Fruit fly (Drosophila melanogaster) whole organism, embryonic: ENCODE results near the gene Pat1.

ENCODE experiments used
- Bteb2 ChIP-seq: fragments of 200-800 bp; sonication (Bioruptor generic); optimal IDR thresholded peaks from 2 replicates; lab custom pipeline; 2016; ENCODE audit warnings: missing biosample characterization, missing genetic modification characterization
- CG1024 ChIP-seq: fragments of 200-800 bp; sonication (Bioruptor generic); IDR thresholded peaks from 2 replicates; pipeline ENCODE4 v1.3.6; 2022; ENCODE audit warnings: missing biosample characterization, missing genetic modification characterization
- CG10267 ChIP-seq: fragments of 200-800 bp; sonication (Bioruptor generic); optimal IDR thresholded peaks from 2 replicates; lab custom pipeline; 2018; ENCODE audit warnings: missing biosample characterization, mild to moderate bottlenecking, missing genetic modification characterization, moderate library complexity
- CG10959 ChIP-seq: fragments of 200-800 bp; sonication (Bioruptor generic); IDR thresholded peaks from 2 replicates; pipeline ENCODE4 v1.3.6; 2022; ENCODE audit warnings: missing biosample characterization, missing genetic modification characterization
- CG11560 ChIP-seq: fragments of 200-800 bp; sonication (Bioruptor generic); IDR thresholded peaks from 3 replicates; pipeline ENCODE4 v1.3.6; 2022; ENCODE audit warnings: missing biosample characterization, missing genetic modification characterization
- CG14710 ChIP-seq: fragments of 200-800 bp; sonication (Bioruptor generic); optimal IDR thresholded peaks from 3 replicates; lab custom pipeline; 2019; ENCODE audit warnings: missing biosample characterization, mild to moderate bottlenecking, missing genetic modification characterization, moderate library complexity
- CG1647 ChIP-seq: fragments of 200-800 bp; sonication (Bioruptor generic); optimal IDR thresholded peaks from 3 replicates; lab custom pipeline; 2016; ENCODE audit warnings: missing biosample characterization, missing genetic modification characterization
- CG16863 ChIP-seq: fragments of 200-800 bp; sonication (Bioruptor generic); optimal IDR thresholded peaks from 3 replicates; lab custom pipeline; 2016; ENCODE audit warnings: missing biosample characterization, missing genetic modification characterization
- CG17568 ChIP-seq: fragments of 200-800 bp; sonication (Bioruptor generic); optimal IDR thresholded peaks from 2 replicates; lab custom pipeline; 2018; ENCODE audit warnings: missing biosample characterization, mild to moderate bottlenecking, missing genetic modification characterization, moderate library complexity
- CG2129 ChIP-seq: fragments of 200-800 bp; sonication (Bioruptor generic); IDR thresholded peaks from 2 replicates; pipeline ENCODE4 v1.3.6; 2022; ENCODE audit warnings: missing biosample characterization, missing genetic modification characterization; ENCODE audit not compliant: partially characterized antibody
- CG2678 ChIP-seq: fragments of 200-800 bp; sonication (Bioruptor generic); optimal IDR thresholded peaks from 3 replicates; lab custom pipeline; 2019; ENCODE audit warnings: missing biosample characterization, mild to moderate bottlenecking, missing genetic modification characterization, moderate library complexity
- CG2889 ChIP-seq: fragments of 200-800 bp; sonication (Bioruptor generic); IDR thresholded peaks from 3 replicates; pipeline ENCODE4 v1.3.6; 2022; ENCODE audit warnings: missing biosample characterization, missing genetic modification characterization
- CG31365 ChIP-seq: fragments of 200-800 bp; sonication (Bioruptor generic); optimal IDR thresholded peaks from 2 replicates; lab custom pipeline; 2018; ENCODE audit warnings: missing biosample characterization, mild to moderate bottlenecking, missing genetic modification characterization
- CG31388 ChIP-seq: fragments of 200-800 bp; sonication (Bioruptor generic); optimal IDR thresholded peaks from 2 replicates; lab custom pipeline; 2016; ENCODE audit warnings: missing biosample characterization, missing genetic modification characterization
- CG34224 ChIP-seq: fragments of 200-800 bp; sonication (Bioruptor generic); IDR thresholded peaks from 3 replicates; pipeline ENCODE4 v1.3.6; 2022; ENCODE audit warnings: missing biosample characterization, missing genetic modification characterization; ENCODE audit not compliant: partially characterized antibody
- CG6765 ChIP-seq: fragments of 200-800 bp; sonication (Bioruptor generic); optimal IDR thresholded peaks from 3 replicates; lab custom pipeline; 2017; ENCODE audit warnings: missing biosample characterization, mild to moderate bottlenecking, missing genetic modification characterization
- CG7357 ChIP-seq: fragments of 200-800 bp; sonication (Bioruptor generic); IDR thresholded peaks from 3 replicates; pipeline ENCODE4 v1.3.6; 2022; ENCODE audit warnings: missing biosample characterization, missing genetic modification characterization
- CG9215 ChIP-seq: fragments of 200-800 bp; sonication (Bioruptor generic); IDR thresholded peaks from 2 replicates; pipeline ENCODE4 v1.3.6; 2022; ENCODE audit warnings: missing biosample characterization, missing genetic modification characterization
- CG9437 ChIP-seq: fragments of 200-800 bp; sonication (Bioruptor generic); optimal IDR thresholded peaks from 2 replicates; lab custom pipeline; 2018; ENCODE audit warnings: missing biosample characterization, mild to moderate bottlenecking, missing genetic modification characterization
- CG9609 ChIP-seq: fragments of 200-800 bp; sonication (Bioruptor generic); optimal IDR thresholded peaks from 3 replicates; lab custom pipeline; 2016; ENCODE audit warnings: missing biosample characterization, missing genetic modification characterization
- CTCF ChIP-seq: fragments of 200-800 bp; sonication (Bioruptor generic); optimal IDR thresholded peaks from 2 replicates; lab custom pipeline; 2017; ENCODE audit warnings: missing biosample characterization, mild to moderate bottlenecking, missing genetic modification characterization, moderate library complexity
- Camta ChIP-seq: fragments of 200-800 bp; sonication (Bioruptor generic); optimal IDR thresholded peaks from 2 replicates; lab custom pipeline; 2016; ENCODE audit warnings: missing biosample characterization, missing genetic modification characterization
- CoRest ChIP-seq: fragments of 200-800 bp; sonication (Bioruptor generic); optimal IDR thresholded peaks from 3 replicates; lab custom pipeline; 2018; ENCODE audit warnings: missing biosample characterization, mild to moderate bottlenecking, missing genetic modification characterization, moderate library complexity
- Dek ChIP-seq: fragments of 200-800 bp; sonication (Bioruptor generic); optimal IDR thresholded peaks from 3 replicates; lab custom pipeline; 2019; ENCODE audit warnings: missing biosample characterization, mild to moderate bottlenecking, missing genetic modification characterization, moderate library complexity
- Gsc ChIP-seq: fragments of 200-800 bp; sonication (Bioruptor generic); IDR thresholded peaks from 2 replicates; pipeline ENCODE4 v1.3.6; 2022; ENCODE audit warnings: missing biosample characterization, missing genetic modification characterization
- HLH3B ChIP-seq: fragments of 200-800 bp; sonication (Bioruptor generic); IDR thresholded peaks from 2 replicates; pipeline ENCODE4 v1.3.6; 2022; ENCODE audit warnings: missing biosample characterization, missing genetic modification characterization
- Hsf ChIP-seq: fragments of 200-800 bp; sonication (Bioruptor generic); optimal IDR thresholded peaks from 3 replicates; lab custom pipeline; 2016; ENCODE audit warnings: missing biosample characterization, missing genetic modification characterization
- Med ChIP-seq: fragments of 200-800 bp; sonication (Bioruptor generic); peaks from one replicate; lab custom pipeline; 2016; ENCODE audit warnings: missing biosample characterization, missing genetic modification characterization, mild to moderate bottlenecking, inconsistent platforms, moderate library complexity
- Opbp ChIP-seq: fragments of 200-800 bp; sonication (Bioruptor generic); IDR thresholded peaks from 3 replicates; pipeline ENCODE4 v1.3.6; 2022; ENCODE audit warnings: missing biosample characterization, missing genetic modification characterization; ENCODE audit not compliant: partially characterized antibody
- abd-A ChIP-seq: fragments of 200-800 bp; sonication (Bioruptor generic); optimal IDR thresholded peaks from 3 replicates; lab custom pipeline; 2019; ENCODE audit warnings: missing biosample characterization, mild to moderate bottlenecking, missing genetic modification characterization, moderate library complexity
- aop ChIP-seq: fragments of 200-800 bp; sonication (Bioruptor generic); IDR thresholded peaks from 2 replicates; pipeline ENCODE4 v1.3.6; 2022; ENCODE audit warnings: missing biosample characterization, missing genetic modification characterization
- bab2 ChIP-seq: fragments of 200-800 bp; sonication (Bioruptor generic); optimal IDR thresholded peaks from 2 replicates; lab custom pipeline; 2016; ENCODE audit warnings: missing biosample characterization, missing genetic modification characterization
- bigmax ChIP-seq: fragments of 200-800 bp; sonication (Bioruptor generic); optimal IDR thresholded peaks from 2 replicates; lab custom pipeline; 2018; ENCODE audit warnings: missing biosample characterization, mild to moderate bottlenecking, missing genetic modification characterization
- bowl ChIP-seq: fragments of 200-800 bp; sonication (Bioruptor generic); IDR thresholded peaks from 2 replicates; pipeline ENCODE4 v1.3.6; 2022; ENCODE audit warnings: missing biosample characterization, missing genetic modification characterization
- btn ChIP-seq: fragments of 200-800 bp; sonication (Bioruptor generic); optimal IDR thresholded peaks from 2 replicates; lab custom pipeline; 2016; ENCODE audit warnings: missing biosample characterization, missing genetic modification characterization
- ci ChIP-seq: fragments of 200-800 bp; sonication (Bioruptor generic); IDR thresholded peaks from 3 replicates; pipeline ENCODE4 v1.3.6; 2022; ENCODE audit warnings: missing biosample characterization, missing genetic modification characterization
- croc ChIP-seq: fragments of 200-800 bp; sonication (Bioruptor generic); conservative IDR thresholded peaks from 3 replicates; pipeline ENCODE4 v1.3.6; 2022; ENCODE audit warnings: missing biosample characterization, missing genetic modification characterization
- fru ChIP-seq: fragments of >200 bp; optimal IDR thresholded peaks from 2 replicates; lab custom pipeline; 2017
- gsb ChIP-seq: fragments of 200-800 bp; sonication (Bioruptor generic); IDR thresholded peaks from 2 replicates; pipeline ENCODE4 v1.3.6; 2022; ENCODE audit warnings: missing biosample characterization, missing genetic modification characterization
- gsb-n ChIP-seq: fragments of 200-800 bp; sonication (Bioruptor generic); optimal IDR thresholded peaks from 3 replicates; lab custom pipeline; 2018; ENCODE audit warnings: missing biosample characterization, mild to moderate bottlenecking, missing genetic modification characterization
- jing ChIP-seq: fragments of 200-800 bp; sonication (Bioruptor generic); optimal IDR thresholded peaks from 2 replicates; lab custom pipeline; 2018; ENCODE audit warnings: missing biosample characterization, mild to moderate bottlenecking, missing genetic modification characterization
- lov ChIP-seq, 2 experiments: fragments of 200-800 bp in 1 of 2; fragments of >200 bp in 1 of 2; sonication (Bioruptor generic) in 1 of 2; IDR thresholded peaks in 1 of 2; optimal IDR thresholded peaks in 1 of 2; 2 replicates in 1 of 2; 3 replicates in 1 of 2; pipeline versions ENCODE4 v1.3.6 to Lab custom; 2017 to 2022; ENCODE audit warnings: missing biosample characterization in 1 of 2, missing genetic modification characterization in 1 of 2
- nmo ChIP-seq: fragments of 200-800 bp; sonication (Bioruptor generic); optimal IDR thresholded peaks from 2 replicates; lab custom pipeline; 2018; ENCODE audit warnings: missing biosample characterization, mild to moderate bottlenecking, missing genetic modification characterization, moderate library complexity
- oc ChIP-seq: fragments of 200-800 bp; sonication (Bioruptor generic); optimal IDR thresholded peaks from 2 replicates; lab custom pipeline; 2018; ENCODE audit warnings: missing biosample characterization, mild to moderate bottlenecking, missing genetic modification characterization, moderate library complexity
- peb ChIP-seq: fragments of 200-800 bp; sonication (Bioruptor generic); IDR thresholded peaks from 2 replicates; pipeline ENCODE4 v1.3.6; 2022; ENCODE audit warnings: missing biosample characterization, missing genetic modification characterization
- run ChIP-seq: fragments of 200-800 bp; sonication (Bioruptor generic); optimal IDR thresholded peaks from 3 replicates; lab custom pipeline; 2018; ENCODE audit warnings: missing biosample characterization, mild to moderate bottlenecking, missing genetic modification characterization
- sob ChIP-seq: fragments of 200-800 bp; sonication (Bioruptor generic); IDR thresholded peaks from 2 replicates; pipeline ENCODE4 v1.3.6; 2022; ENCODE audit warnings: missing biosample characterization, missing genetic modification characterization
- tap ChIP-seq: fragments of 200-800 bp; optimal IDR thresholded peaks from 3 replicates; lab custom pipeline; 2019; ENCODE audit warnings: missing biosample characterization, mild to moderate bottlenecking, missing genetic modification characterization, moderate library complexity
- trh ChIP-seq: fragments of 200-800 bp; sonication (Bioruptor generic); optimal IDR thresholded peaks from 2 replicates; lab custom pipeline; 2016; ENCODE audit warnings: missing biosample characterization, missing genetic modification characterization
- zen2 ChIP-seq: fragments of 200-800 bp; sonication (Bioruptor generic); IDR thresholded peaks from 3 replicates; pipeline ENCODE4 v1.3.6; 2022; ENCODE audit warnings: missing biosample characterization, missing genetic modification characterization; ENCODE audit not compliant: partially characterized antibody
- zfh1 ChIP-seq: fragments of 200-800 bp; sonication (Bioruptor generic); IDR thresholded peaks from 3 replicates; pipeline ENCODE4 v1.3.6; 2022; ENCODE audit warnings: missing biosample characterization, missing genetic modification characterization

Gene Pat1

DNA sequence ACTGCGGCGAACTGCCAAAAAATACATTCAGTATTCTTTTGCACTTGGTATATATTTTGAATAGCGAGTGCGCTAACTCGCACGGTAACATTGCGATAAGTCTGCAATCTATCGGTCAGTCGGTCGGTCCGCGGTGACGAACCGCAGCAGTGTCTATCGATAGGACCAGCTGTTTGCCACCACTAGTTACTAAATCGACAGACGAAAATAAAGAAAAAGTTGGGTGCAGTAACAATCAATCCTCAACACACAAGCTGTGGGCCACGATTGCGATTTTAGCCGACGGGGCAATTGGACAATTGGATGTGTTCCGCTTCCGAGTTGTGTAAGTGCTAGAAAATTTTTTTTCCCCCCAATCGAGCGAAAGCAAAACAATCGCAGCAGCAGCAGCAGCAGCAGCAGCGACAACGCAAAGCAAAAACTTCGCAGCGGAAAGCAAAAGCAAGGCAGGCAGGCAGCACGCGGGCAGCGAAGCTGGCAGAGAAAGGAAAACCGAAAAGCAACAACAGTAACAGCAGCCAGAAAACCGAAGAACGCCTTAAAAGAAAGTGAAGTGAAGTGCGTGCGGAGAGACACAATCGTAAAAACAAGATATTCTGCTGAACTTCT lies at the start of gene Pat1 (continued):
- peak; percentile 29 for TF ChIP-seq Camta (GFP tag; lab: Kevin White, UChicago)
- TF ChIP-seq bab2: no peak
- no peak for TF ChIP-seq aop (GFP tag; lab: Robert Waterston, UW)
- TF ChIP-seq CG11560 (tag; lab: Robert Waterston, UW): no peak
- no peak for TF ChIP-seq CG10959 (GFP tag; lab: Robert Waterston, UW)
- no peak for TF ChIP-seq bowl (GFP tag; lab: Robert Waterston, UW)
- TF ChIP-seq Bteb2 (GFP tag; lab: Kevin White, UChicago): no peak
- no peak for TF ChIP-seq jing (GFP tag; lab: Kevin White, UChicago)
- no peak for TF ChIP-seq croc (GFP tag; lab: Robert Waterston, UW)
- peak; percentile 91 for TF ChIP-seq Med (GFP tag; lab: Kevin White, UChicago)
- TF ChIP-seq CG2889 (GFP tag; lab: Robert Waterston, UW): no peak
- no peak for TF ChIP-seq CG31388 (GFP tag; lab: Kevin White, UChicago)
- TF ChIP-seq fru (lab: Kevin White, UChicago): no peak
- TF ChIP-seq sob (GFP tag; lab: Robert Waterston, UW): 0 out of 2 replicates have a peak, but pooled peaks have one; percentile 29
- peak; percentile 11 for TF ChIP-seq CTCF (GFP tag; lab: Kevin White, UChicago)
- TF ChIP-seq Gsc (GFP tag; lab: Robert Waterston, UW): no peak
- TF ChIP-seq CG2129: peak; percentile 64
- no peak for TF ChIP-seq gsb-n (tag; lab: Kevin White, UChicago)
- TF ChIP-seq CG17568 (GFP tag; lab: Kevin White, UChicago): no peak
- peak; percentile 39 for TF ChIP-seq Hsf (GFP tag; lab: Kevin White, UChicago)
- TF ChIP-seq gsb: no peak
- no peak for TF ChIP-seq Dek (tag; lab: Kevin White, UChicago)
- no peak for TF ChIP-seq HLH3B
- no peak for TF ChIP-seq CG9437 (GFP tag; lab: Kevin White, UChicago)
- no peak for TF ChIP-seq zfh1 (GFP tag; lab: Robert Waterston, UW)
- no peak for TF ChIP-seq bigmax (GFP tag; lab: Kevin White, UChicago)
- no peak for TF ChIP-seq CG1024 (GFP tag; lab: Robert Waterston, UW)
- TF ChIP-seq tap: no peak
- no peak for TF ChIP-seq trh (GFP tag; lab: Kevin White, UChicago)
- no peak for TF ChIP-seq oc (tag; lab: Kevin White, UChicago)
- TF ChIP-seq CG9609: no peak
- TF ChIP-seq CoRest (tag; lab: Kevin White, UChicago): peak; percentile 28

DNA sequence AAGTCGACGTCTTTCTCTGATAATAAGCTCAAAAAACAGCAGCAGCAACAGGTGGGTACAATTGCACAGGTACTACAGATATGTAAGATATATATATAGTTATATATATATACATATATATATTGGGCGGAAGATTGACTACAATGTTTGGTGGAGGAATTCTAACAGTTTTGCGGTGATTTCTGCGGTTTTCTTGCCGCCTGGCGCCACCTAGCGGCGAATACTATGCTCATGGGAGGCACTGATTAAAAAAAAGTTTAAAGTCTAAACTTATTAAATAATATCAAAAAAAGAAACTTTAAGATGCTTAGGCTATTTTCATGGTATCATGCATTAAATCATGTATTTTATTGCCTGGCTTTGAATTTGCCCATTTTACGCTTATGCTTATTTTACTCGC lies 49.3 kb upstream of the Pat1 start:
- TF ChIP-seq CTCF (GFP tag; lab: Kevin White, UChicago) (peak; percentile 79), CG7357 (GFP tag; lab: Robert Waterston, UW) (no peak), CG34224 (GFP tag; lab: Robert Waterston, UW) (no peak), zen2 (GFP tag; lab: Robert Waterston, UW) (no peak), ci (no peak), btn (GFP tag; lab: Kevin White, UChicago) (no peak)
- TF ChIP-seq, all 482 proteins: peak for 1

DNA sequence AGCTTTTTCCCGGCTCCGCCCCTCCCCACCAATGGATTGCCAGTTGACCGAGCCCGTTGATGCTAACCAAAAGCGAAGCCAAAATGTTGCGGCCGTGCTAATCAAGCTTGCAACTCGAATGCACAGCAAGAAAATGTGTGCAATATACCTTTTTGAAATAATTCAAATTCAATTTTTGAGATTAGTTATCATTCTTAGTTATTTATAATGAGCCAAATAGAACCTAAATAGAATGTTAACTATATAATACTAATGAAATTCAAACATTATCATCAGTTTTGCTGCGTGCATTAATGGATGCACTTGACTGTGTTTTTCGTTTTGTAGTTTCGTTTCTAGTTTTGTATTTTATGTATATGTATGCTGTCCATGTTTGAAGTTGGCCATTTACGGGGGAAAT lies 48.2 kb upstream of the Pat1 start:
- TF ChIP-seq CG6765: no peak
- peak; percentile 50 for TF ChIP-seq nmo (GFP tag; lab: Kevin White, UChicago)
- TF ChIP-seq CG14710: peak; percentile 5
- TF ChIP-seq lov (optimal IDR thresholded peaks at IDR 0.05; lab: Kevin White, UChicago): no peak
- TF ChIP-seq lov (GFP tag; IDR thresholded peaks at IDR 0.05; lab: Robert Waterston, UW): no peak
- peak; percentile 36 for TF ChIP-seq run (tag; lab: Kevin White, UChicago)
- TF ChIP-seq CG2678 (tag; lab: Kevin White, UChicago): peak; percentile 48
- TF ChIP-seq peb (GFP tag; lab: Robert Waterston, UW): peak; percentile 29; the same call in 1 of the 2 replicates
- TF ChIP-seq abd-A: no peak
- TF ChIP-seq CG31365 (tag; lab: Kevin White, UChicago): no peak
- TF ChIP-seq CG1647: no peak
- TF ChIP-seq CG10267 (tag; lab: Kevin White, UChicago): peak; percentile 26
- no peak for TF ChIP-seq CG16863 (GFP tag; lab: Kevin White, UChicago)
- TF ChIP-seq CG9215 (GFP tag; lab: Robert Waterston, UW): no peak
- TF ChIP-seq Opbp (GFP tag; lab: Robert Waterston, UW): no peak
